Fruit fly (Drosophila melanogaster): ENCODE data around the gene Pgcl.

Pgcl gene

dm6 chrX:452716-453115 is 15.5 kb upstream of the Pgcl start:
- TF ChIP-seq OdsH (GFP tag; optimal IDR thresholded peaks at IDR 0.05) (peak; percentile 13), CG10631 (GFP tag; optimal IDR thresholded peaks at IDR 0.05) (no peak), Blimp-1 (GFP tag; optimal IDR thresholded peaks at IDR 0.05) (no peak), fd59A (GFP tag; optimal IDR thresholded peaks at IDR 0.05) (peak; percentile 41), CG9139 (GFP tag; optimal IDR thresholded peaks at IDR 0.05) (peak; percentile 3), dsx (GFP tag; optimal IDR thresholded peaks at IDR 0.05; ENCODE audit: poor library complexity, severe bottlenecking) (peak; percentile 38), fd85E (GFP tag; optimal IDR thresholded peaks at IDR 0.05) (no peak), CG6808 (GFP tag; optimal IDR thresholded peaks at IDR 0.05) (peak; percentile 42), eg (GFP tag; IDR thresholded peaks at IDR 0.05) (no peak), Eip78C (GFP tag) (peak; percentile 76), CG3919 (GFP tag; optimal IDR thresholded peaks at IDR 0.05) (peak; percentile 10), Ets96B (tag; optimal IDR thresholded peaks at IDR 0.05) (peak; percentile 54), CG6163 (GFP tag; IDR thresholded peaks at IDR 0.05) (peak; percentile 37; the same call in 1 of the 3 replicates), Eip75B (GFP tag; optimal IDR thresholded peaks at IDR 0.05) (no peak), CG4318 (GFP tag; optimal IDR thresholded peaks at IDR 0.05) (no peak), spab (GFP tag; optimal IDR thresholded peaks at IDR 0.05) (peak; percentile 48), vri (GFP tag; optimal IDR thresholded peaks at IDR 0.05) (no peak), achi (GFP tag; optimal IDR thresholded peaks at IDR 0.05) (peak; percentile 22), CG7368 (GFP tag; optimal IDR thresholded peaks at IDR 0.05) (no peak), fkh (GFP tag; optimal IDR thresholded peaks at IDR 0.05) (no peak), CG3032 (tag; optimal IDR thresholded peaks at IDR 0.05) (peak; percentile 60), CG11294 (GFP tag; IDR thresholded peaks at IDR 0.05) (no peak), CG6792 (GFP tag; optimal IDR thresholded peaks at IDR 0.05) (no peak), CG16779 (tag; optimal IDR thresholded peaks at IDR 0.05) (no peak), salr (GFP tag; optimal IDR thresholded peaks at IDR 0.05) (peak in 1 of 2 experiments; percentile 30), CG8319 (GFP tag; optimal IDR thresholded peaks at IDR 0.05) (no peak), Ets21C (GFP tag; optimal IDR thresholded peaks at IDR 0.05) (no peak), pdm3 (GFP tag; optimal IDR thresholded peaks at IDR 0.05) (peak; percentile 11), CG1621 (tag; optimal IDR thresholded peaks at IDR 0.05) (peak; percentile 37), net (GFP tag; optimal IDR thresholded peaks at IDR 0.05) (no peak), Lpt (GFP tag; optimal IDR thresholded peaks at IDR 0.05) (no peak), CG8632 (GFP tag; optimal IDR thresholded peaks at IDR 0.05) (no peak), CG10669 (GFP tag; optimal IDR thresholded peaks at IDR 0.05) (peak; percentile 51), esn (GFP tag; optimal IDR thresholded peaks at IDR 0.05) (no peak), cyc (GFP tag; optimal IDR thresholded peaks at IDR 0.05) (no peak), ss (GFP tag; optimal IDR thresholded peaks at IDR 0.05) (peak; percentile 42 to 47), CG34406 (GFP tag; optimal IDR thresholded peaks at IDR 0.05) (no peak)

dm6 chrX:448978-449377 is 11.7 kb upstream of the Pgcl start:
- TF ChIP-seq CG4318 (GFP tag; optimal IDR thresholded peaks at IDR 0.05) (no peak), svp (GFP tag) (peak; percentile 69), Eip78C (GFP tag) (peak; percentile 51)

DNA sequence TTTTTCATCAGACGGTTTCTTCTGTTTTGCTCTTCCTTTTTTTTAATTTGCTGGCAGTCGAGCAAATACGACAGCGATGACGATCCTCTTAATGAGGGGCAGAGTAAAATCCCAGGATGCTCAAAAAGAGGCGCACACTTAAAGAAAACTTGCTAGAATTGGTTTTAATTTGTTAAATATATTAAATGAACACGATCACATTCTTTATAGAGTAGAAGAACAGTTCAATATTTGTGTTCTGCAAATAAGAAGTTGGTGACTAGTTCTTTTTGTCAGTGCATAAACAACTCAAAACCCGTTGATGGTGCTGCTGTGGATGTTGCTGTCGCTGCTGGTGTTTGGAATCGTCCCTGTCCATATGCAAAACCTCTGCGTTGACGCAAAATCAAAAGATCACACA is 11.0 kb upstream of the Pgcl start:
- TF ChIP-seq CG6276 (GFP tag; optimal IDR thresholded peaks at IDR 0.05): peak; percentile 9
- peak; percentile 34 for TF ChIP-seq CG11902 (GFP tag; optimal IDR thresholded peaks at IDR 0.05)
- peak; percentile 23 for TF ChIP-seq net (GFP tag; optimal IDR thresholded peaks at IDR 0.05)
- TF ChIP-seq fd59A (GFP tag; optimal IDR thresholded peaks at IDR 0.05): peak; percentile 50
- peak; percentile 59 for TF ChIP-seq CG6808 (GFP tag; optimal IDR thresholded peaks at IDR 0.05)
- TF ChIP-seq dac (GFP tag; optimal IDR thresholded peaks at IDR 0.05): no peak
- peak; percentile 33; the same call in 1 of the 2 replicates for TF ChIP-seq CG15336 (GFP tag; IDR thresholded peaks at IDR 0.05)
- TF ChIP-seq Hr39 (GFP tag; optimal IDR thresholded peaks at IDR 0.05): peak; percentile 70
- peak; percentile 81 for TF ChIP-seq topi (GFP tag; optimal IDR thresholded peaks at IDR 0.05)
- TF ChIP-seq CG8119 (GFP tag; IDR thresholded peaks at IDR 0.05): peak; percentile 63
- peak; percentile 71 for TF ChIP-seq pdm3 (GFP tag; optimal IDR thresholded peaks at IDR 0.05)
- peak; percentile 65 for TF ChIP-seq OdsH (GFP tag; optimal IDR thresholded peaks at IDR 0.05)
- peak; percentile 65 for TF ChIP-seq CG11762 (GFP tag; optimal IDR thresholded peaks at IDR 0.05; ENCODE audit: insufficient read depth)
- TF ChIP-seq CG8319 (GFP tag; optimal IDR thresholded peaks at IDR 0.05): peak; percentile 53
- peak; percentile 39 to 40 for TF ChIP-seq salr (GFP tag; optimal IDR thresholded peaks at IDR 0.05)
- no peak for TF ChIP-seq fkh (GFP tag; optimal IDR thresholded peaks at IDR 0.05)
- peak; percentile 86 for TF ChIP-seq CG6163 (GFP tag; IDR thresholded peaks at IDR 0.05)
- TF ChIP-seq fd85E (GFP tag; optimal IDR thresholded peaks at IDR 0.05): no peak
- no peak for TF ChIP-seq CG6854 (GFP tag; optimal IDR thresholded peaks at IDR 0.05)
- no peak for TF ChIP-seq CG4318 (GFP tag; optimal IDR thresholded peaks at IDR 0.05)
- TF ChIP-seq CG1621 (tag; optimal IDR thresholded peaks at IDR 0.05): peak; percentile 44
- TF ChIP-seq Sox15 (GFP tag; optimal IDR thresholded peaks at IDR 0.05): peak; percentile 24
